Worm (Caenorhabditis elegans) whole organism, L1 larva: ENCODE results near the gene cdr-4.

ENCODE experiments used
- F16B12.6 ChIP-seq: fragments of 150-350 bp; optimal IDR thresholded peaks from 2 replicates; lab custom pipeline; 2014; ENCODE audit warnings: missing biosample characterization, missing genetic modification characterization
- aha-1 ChIP-seq: fragments of 150-350 bp; optimal IDR thresholded peaks from 2 replicates; lab custom pipeline; 2014; ENCODE audit warnings: missing biosample characterization, missing genetic modification characterization
- alr-1 ChIP-seq: fragments of 200-800 bp; sonication (Bioruptor generic); optimal IDR thresholded peaks from 2 replicates; lab custom pipeline; 2018; ENCODE audit warnings: borderline replicate concordance, mild to moderate bottlenecking, missing genetic modification characterization, missing compliant biosample characterization
- aly-2 ChIP-seq: fragments of 150-350 bp; optimal IDR thresholded peaks from 2 replicates; lab custom pipeline; 2014; ENCODE audit warnings: missing biosample characterization, missing genetic modification characterization
- ama-1 ChIP-seq: fragments of 150-350 bp; optimal IDR thresholded peaks from 2 replicates; lab custom pipeline; 2014
- ceh-63 ChIP-seq: fragments of 200-800 bp; sonication (Bioruptor generic); optimal IDR thresholded peaks from 2 replicates; lab custom pipeline; 2018; ENCODE audit warnings: mild to moderate bottlenecking, missing genetic modification characterization, missing compliant biosample characterization
- ceh-8 ChIP-seq: fragments of 200-800 bp; sonication (Bioruptor generic); optimal IDR thresholded peaks from 2 replicates; lab custom pipeline; 2018; ENCODE audit warnings: mild to moderate bottlenecking, missing genetic modification characterization, moderate library complexity, missing compliant biosample characterization
- ceh-82 ChIP-seq, 3 experiments: fragments of 150-350 bp in 1 of 3; sonication (generic microtip) in 2 of 3; optimal IDR thresholded peaks; 2 replicates each; lab custom pipeline; 2014 to 2017; ENCODE audit warnings: missing biosample characterization in 3 of 3, missing genetic modification characterization in 3 of 3
- ces-1 ChIP-seq: fragments of 150-350 bp; optimal IDR thresholded peaks from 2 replicates; lab custom pipeline; 2014; ENCODE audit warnings: missing biosample characterization, missing genetic modification reagents, missing genetic modification characterization
- dpl-1 ChIP-seq, 3 experiments: fragments of 150-350 bp in 2 of 3; sonication (generic microtip) in 1 of 3; optimal IDR thresholded peaks; 2 replicates each; lab custom pipeline; 2014 to 2017; ENCODE audit warnings: missing biosample characterization in 3 of 3, missing genetic modification characterization in 3 of 3, missing genetic modification reagents in 3 of 3
- dsc-1 ChIP-seq: sonication (generic microtip); optimal IDR thresholded peaks from 2 replicates; lab custom pipeline; 2016; ENCODE audit warnings: mild to moderate bottlenecking, missing genetic modification characterization, missing compliant biosample characterization
- egl-13 ChIP-seq: sonication (generic microtip); optimal IDR thresholded peaks from 2 replicates; lab custom pipeline; 2016; ENCODE audit warnings: missing genotype, missing genetic modification reagents, missing genetic modification characterization, missing compliant biosample characterization
- egl-27 ChIP-seq, 2 experiments: fragments of 150-350 bp in 1 of 2; sonication (generic microtip); optimal IDR thresholded peaks; 3 replicates each; lab custom pipeline; 2017 to 2018; ENCODE audit warnings: missing biosample characterization in 2 of 2, missing genetic modification characterization in 2 of 2, missing genetic modification reagents in 2 of 2
- elt-2 ChIP-seq: sonication (generic microtip); optimal IDR thresholded peaks from 2 replicates; lab custom pipeline; 2016; ENCODE audit warnings: missing genetic modification characterization, mild to moderate bottlenecking, inconsistent platforms, missing compliant biosample characterization, missing genetic modification reagents
- fkh-10 ChIP-seq: sonication (generic microtip); optimal IDR thresholded peaks from 2 replicates; lab custom pipeline; 2017; ENCODE audit warnings: missing biosample characterization, missing genetic modification reagents, missing genetic modification characterization
- hlh-4 ChIP-seq: sonication (generic microtip); optimal IDR thresholded peaks from 2 replicates; lab custom pipeline; 2016; ENCODE audit warnings: mild to moderate bottlenecking, missing genetic modification characterization, missing compliant biosample characterization
- hpl-2 ChIP-seq: fragments of 150-350 bp; optimal IDR thresholded peaks from 2 replicates; lab custom pipeline; 2014; ENCODE audit warnings: missing biosample characterization, missing genetic modification reagents, missing genetic modification characterization
- isw-1 ChIP-seq: fragments of 200-800 bp; sonication (Bioruptor generic); IDR thresholded peaks from 2 replicates; pipeline ENCODE4 v1.3.6; 2022; ENCODE audit warnings: missing genetic modification characterization, missing compliant biosample characterization
- lin-14 ChIP-seq: fragments of 200-800 bp; sonication (Bioruptor generic); optimal IDR thresholded peaks from 2 replicates; lab custom pipeline; 2018; ENCODE audit warnings: mild to moderate bottlenecking, missing genetic modification characterization, moderate library complexity, missing compliant biosample characterization
- lin-39 ChIP-seq: fragments of 150-350 bp; optimal IDR thresholded peaks from 2 replicates; lab custom pipeline; 2014; ENCODE audit warnings: missing biosample characterization, missing genetic modification reagents, missing genetic modification characterization
- lir-3 ChIP-seq: sonication (generic microtip); optimal IDR thresholded peaks from 2 replicates; lab custom pipeline; 2016; ENCODE audit warnings: mild to moderate bottlenecking, missing genetic modification characterization, moderate library complexity, missing compliant biosample characterization; ENCODE audit not compliant: poor library complexity
- mep-1 ChIP-seq: fragments of 150-350 bp; optimal IDR thresholded peaks from 2 replicates; lab custom pipeline; 2014; ENCODE audit warnings: missing biosample characterization, missing genetic modification characterization
- nhr-11 ChIP-seq: fragments of 150-350 bp; optimal IDR thresholded peaks from 2 replicates; lab custom pipeline; 2014; ENCODE audit warnings: missing biosample characterization, missing genetic modification characterization
- nhr-20 ChIP-seq: sonication (generic microtip); optimal IDR thresholded peaks from 2 replicates; lab custom pipeline; 2016; ENCODE audit warnings: mild to moderate bottlenecking, missing genetic modification characterization, missing compliant biosample characterization
- nhr-237 ChIP-seq: fragments of 150-350 bp; optimal IDR thresholded peaks from 2 replicates; lab custom pipeline; 2014; ENCODE audit warnings: missing biosample characterization, missing genetic modification characterization
- nhr-28 ChIP-seq: fragments of 150-350 bp; optimal IDR thresholded peaks from 2 replicates; lab custom pipeline; 2014; ENCODE audit warnings: missing biosample characterization, missing genetic modification characterization
- nhr-47 ChIP-seq: sonication (generic microtip); optimal IDR thresholded peaks from 2 replicates; lab custom pipeline; 2016; ENCODE audit warnings: mild to moderate bottlenecking, missing genetic modification characterization, moderate library complexity, missing compliant biosample characterization
- nhr-71 ChIP-seq: sonication (generic microtip); optimal IDR thresholded peaks from 2 replicates; lab custom pipeline; 2016; ENCODE audit warnings: mild to moderate bottlenecking, missing genetic modification characterization, moderate library complexity, missing compliant biosample characterization
- nhr-76 ChIP-seq: sonication (generic microtip); optimal IDR thresholded peaks from 2 replicates; lab custom pipeline; 2017; ENCODE audit warnings: missing biosample characterization, missing genetic modification characterization
- nhr-77 ChIP-seq: fragments of 150-350 bp; optimal IDR thresholded peaks from 2 replicates; lab custom pipeline; 2014; ENCODE audit warnings: missing biosample characterization, missing genetic modification characterization
- nhr-90 ChIP-seq: sonication (generic microtip); optimal IDR thresholded peaks from 2 replicates; lab custom pipeline; 2016; ENCODE audit warnings: mild to moderate bottlenecking, missing genetic modification characterization, missing compliant biosample characterization; ENCODE audit not compliant: poor library complexity
- pag-3 ChIP-seq: sonication (generic microtip); optimal IDR thresholded peaks from 2 replicates; lab custom pipeline; 2017; ENCODE audit warnings: missing genetic modification characterization, mild to moderate bottlenecking, missing compliant biosample characterization, antibody characterized with exemption, borderline replicate concordance; ENCODE audit not compliant: insufficient read depth
- pqm-1 ChIP-seq: sonication (generic microtip); optimal IDR thresholded peaks from 3 replicates; lab custom pipeline; 2017; ENCODE audit warnings: missing biosample characterization, missing genetic modification characterization
- rnt-1 ChIP-seq: sonication (generic microtip); optimal IDR thresholded peaks from 2 replicates; lab custom pipeline; 2016; ENCODE audit warnings: mild to moderate bottlenecking, missing genetic modification characterization, moderate library complexity, missing compliant biosample characterization
- snu-23 ChIP-seq: sonication (generic microtip); optimal IDR thresholded peaks from 2 replicates; lab custom pipeline; 2016; ENCODE audit warnings: missing genetic modification characterization, missing compliant biosample characterization
- sox-4 ChIP-seq: sonication (generic microtip); optimal IDR thresholded peaks from 2 replicates; lab custom pipeline; 2016; ENCODE audit warnings: missing genetic modification characterization, missing compliant biosample characterization
- swsn-7 ChIP-seq: sonication (generic microtip); optimal IDR thresholded peaks from 2 replicates; lab custom pipeline; 2016; ENCODE audit warnings: missing genetic modification characterization, missing compliant biosample characterization
- unc-130 ChIP-seq: fragments of 150-350 bp; optimal IDR thresholded peaks from 2 replicates; lab custom pipeline; 2017; ENCODE audit warnings: missing biosample characterization, missing genetic modification characterization, inconsistent platforms
- unc-30 ChIP-seq: sonication (generic microtip); optimal IDR thresholded peaks from 2 replicates; lab custom pipeline; 2017; ENCODE audit warnings: missing biosample characterization, missing genetic modification characterization
- unc-62 ChIP-seq: fragments of 150-350 bp; optimal IDR thresholded peaks from 2 replicates; lab custom pipeline; 2014; ENCODE audit warnings: missing biosample characterization, missing genetic modification reagents, missing genetic modification characterization
- unc-86 ChIP-seq: sonication (generic microtip); optimal IDR thresholded peaks from 2 replicates; lab custom pipeline; 2016; ENCODE audit warnings: missing genetic modification characterization, missing compliant biosample characterization
- vab-15 ChIP-seq: sonication (generic microtip); optimal IDR thresholded peaks from 2 replicates; lab custom pipeline; 2017; ENCODE audit warnings: missing genotype, mild to moderate bottlenecking, missing genetic modification characterization, missing compliant biosample characterization
- ztf-11 ChIP-seq, 2 experiments: sonication (generic microtip); optimal IDR thresholded peaks; 2 replicates each; lab custom pipeline; 2016 to 2017; ENCODE audit warnings: missing genetic modification characterization in 2 of 2, missing biosample characterization in 1 of 2, missing compliant biosample characterization in 1 of 2

Gene cdr-4

DNA sequence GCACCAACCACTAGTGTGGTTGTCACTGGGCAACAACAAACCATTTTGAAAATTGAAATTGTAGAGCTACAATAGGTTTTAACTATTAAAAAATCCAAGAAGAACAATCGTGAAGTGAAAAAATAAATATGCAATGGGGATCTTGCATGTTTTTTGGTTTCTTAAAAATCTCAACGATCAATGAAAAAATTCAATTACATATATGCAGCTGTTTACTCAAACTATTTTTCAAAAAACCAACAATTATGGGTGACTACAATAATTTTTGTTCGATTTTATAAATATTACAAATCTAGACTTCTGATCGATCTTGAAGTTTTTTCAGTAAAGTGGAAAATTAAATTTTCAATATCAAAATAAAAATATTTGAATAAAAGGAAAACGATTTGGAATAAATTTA is at the start of gene cdr-4:
Gene cdr-4, minus strand, starts transcription at position 101 of the 400 bp plus-strand sequence.
- no peak for TF ChIP-seq rnt-1
- TF ChIP-seq nhr-28 (tag; lab: Kevin White, UChicago) = no peak
- TF ChIP-seq lin-39 (tag; lab: Kevin White, UChicago) = no peak
- no peak for TF ChIP-seq snu-23
- no peak for TF ChIP-seq vab-15 (tag; lab: Kevin White, UChicago)
- no peak for TF ChIP-seq sox-4 (tag; lab: Kevin White, UChicago)
- no peak for TF ChIP-seq aha-1
- TF ChIP-seq elt-2 (tag; lab: Kevin White, UChicago) = no peak
- no peak for TF ChIP-seq F16B12.6 (tag; lab: Kevin White, UChicago)
- no peak for TF ChIP-seq nhr-20
- TF ChIP-seq mep-1 (tag; lab: Kevin White, UChicago) = no peak
- TF ChIP-seq isw-1 = no peak
- no peak for TF ChIP-seq fkh-10
- TF ChIP-seq hpl-2 (GFP tag; lab: Kevin White, UChicago) = no peak
- TF ChIP-seq unc-30 (tag; lab: Kevin White, UChicago) = no peak
- TF ChIP-seq dpl-1 (GFP tag; optimal IDR thresholded peaks at IDR 0.05; lab: Kevin White, UChicago) = no peak
- no peak for TF ChIP-seq nhr-77 (tag; lab: Kevin White, UChicago)

DNA sequence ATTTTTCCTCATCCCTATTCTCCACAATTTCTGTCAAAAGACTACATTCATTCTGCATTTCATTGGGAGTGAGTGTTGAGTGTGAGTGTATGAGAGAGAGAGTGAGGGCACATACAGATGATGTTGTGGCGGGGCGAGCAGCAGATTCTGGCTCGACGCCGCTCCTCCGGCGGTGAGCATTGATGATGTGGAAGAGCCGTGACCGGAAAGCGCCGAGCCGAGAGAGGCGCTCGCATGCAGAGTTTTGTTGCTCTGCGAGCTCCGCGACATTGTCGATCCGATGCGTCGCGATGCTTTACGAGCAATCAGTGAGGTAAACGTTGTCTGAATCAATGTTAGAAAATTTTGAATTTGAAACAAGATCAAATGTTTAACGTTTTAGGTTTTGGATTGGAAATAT is 47.3 kb upstream of the cdr-4 start:
- TF ChIP-seq ceh-8 (no peak), rnt-1 (no peak), nhr-11 (no peak), pqm-1 (tag; lab: Kevin White, UChicago) (no peak), unc-62 (GFP tag; lab: Kevin White, UChicago) (no peak), dsc-1 (no peak), nhr-237 (tag; lab: Kevin White, UChicago) (no peak), nhr-71 (tag; lab: Kevin White, UChicago) (no peak), pag-3 (tag; lab: Kevin White, UChicago) (no peak), sox-4 (tag; lab: Kevin White, UChicago) (no peak), unc-86 (no peak), ama-1 (lab: Kevin White, UChicago) (no peak), nhr-76 (tag; lab: Kevin White, UChicago) (no peak), nhr-90 (tag; lab: Kevin White, UChicago) (no peak), ceh-82 (tag; optimal IDR thresholded peaks at IDR 0.05; lab: Kevin White, UChicago) (peak in 1 of 3 experiments; percentile 19), ces-1 (GFP tag; lab: Kevin White, UChicago) (no peak), unc-130 (tag; lab: Kevin White, UChicago) (no peak), egl-13 (tag; lab: Kevin White, UChicago) (no peak), lin-14 (GFP tag; lab: Kevin White, UChicago) (peak; percentile 45), dpl-1 (GFP tag; optimal IDR thresholded peaks at IDR 0.05; lab: Kevin White, UChicago) (peak in 1 of 3 experiments; percentile 0), lir-3 (tag; lab: Kevin White, UChicago) (no peak), F16B12.6 (tag; lab: Kevin White, UChicago) (no peak), ztf-11 (tag; optimal IDR thresholded peaks at IDR 0.05; lab: Kevin White, UChicago) (no peak), swsn-7 (tag; lab: Kevin White, UChicago) (no peak), egl-27 (tag; optimal IDR thresholded peaks at IDR 0.05; lab: Kevin White, UChicago) (no peak), alr-1 (tag; lab: Kevin White, UChicago) (no peak), nhr-77 (tag; lab: Kevin White, UChicago) (no peak), aly-2 (tag; lab: Kevin White, UChicago) (no peak), ceh-63 (no peak), hlh-4 (tag; lab: Kevin White, UChicago) (no peak), nhr-47 (tag; lab: Kevin White, UChicago) (no peak), fkh-10 (peak; percentile 3)
